Worm (Caenorhabditis elegans) whole organism, mixed stage, embryonic: ENCODE results near the gene ntl-2.

Experiments
- M03D4.4 ChIP-seq: sonication (generic microtip); optimal IDR thresholded peaks from 2 replicates; lab custom pipeline; 2017; ENCODE audit warnings: mild to moderate bottlenecking, missing genetic modification characterization, missing compliant biosample characterization
- bed-3 ChIP-seq: fragments of 200-800 bp; sonication (Bioruptor generic); optimal IDR thresholded peaks from 3 replicates; lab custom pipeline; 2018; ENCODE audit warnings: mild to moderate bottlenecking, missing genetic modification characterization, moderate library complexity, missing compliant biosample characterization
- blmp-1 ChIP-seq: fragments of 150-350 bp; optimal IDR thresholded peaks from 2 replicates; lab custom pipeline; 2014; ENCODE audit warnings: missing biosample characterization, missing genetic modification characterization
- ceh-39 ChIP-seq: fragments of 150-350 bp; optimal IDR thresholded peaks from 2 replicates; lab custom pipeline; 2014; ENCODE audit warnings: missing biosample characterization, missing genetic modification characterization
- ceh-43 ChIP-seq: fragments of 200-800 bp; sonication (Bioruptor generic); optimal IDR thresholded peaks from 2 replicates; lab custom pipeline; 2018; ENCODE audit warnings: mild to moderate bottlenecking, missing genetic modification characterization, moderate library complexity, missing compliant biosample characterization
- ceh-83 ChIP-seq: fragments of 200-800 bp; sonication (Bioruptor generic); optimal IDR thresholded peaks from 2 replicates; lab custom pipeline; 2018; ENCODE audit warnings: mild to moderate bottlenecking, missing genetic modification characterization, missing compliant biosample characterization
- ces-1 ChIP-seq: fragments of 150-350 bp; optimal IDR thresholded peaks from 2 replicates; lab custom pipeline; 2014; ENCODE audit warnings: missing biosample characterization, missing genetic modification reagents, missing genetic modification characterization
- cnd-1 ChIP-seq: fragments of 200-800 bp; sonication (Bioruptor generic); optimal IDR thresholded peaks from 2 replicates; lab custom pipeline; 2018; ENCODE audit warnings: mild to moderate bottlenecking, missing genetic modification characterization, missing compliant biosample characterization
- drap-1 ChIP-seq: fragments of 200-800 bp; sonication (Bioruptor generic); optimal IDR thresholded peaks from 3 replicates; lab custom pipeline; 2018; ENCODE audit warnings: mild to moderate bottlenecking, missing genetic modification characterization, missing compliant biosample characterization
- elt-1 ChIP-seq: sonication (generic microtip); optimal IDR thresholded peaks from 2 replicates; lab custom pipeline; 2017; ENCODE audit warnings: missing genetic modification characterization, mild to moderate bottlenecking, missing compliant biosample characterization, antibody characterized with exemption, moderate library complexity, borderline replicate concordance; ENCODE audit not compliant: insufficient read depth
- elt-3 ChIP-seq: fragments of 150-350 bp; optimal IDR thresholded peaks from 2 replicates; lab custom pipeline; 2014; ENCODE audit warnings: missing biosample characterization, missing genetic modification characterization
- flh-1 ChIP-seq: fragments of 200-800 bp; sonication (Bioruptor generic); optimal IDR thresholded peaks from 2 replicates; lab custom pipeline; 2018; ENCODE audit warnings: mild to moderate bottlenecking, missing genetic modification characterization, moderate library complexity, missing compliant biosample characterization
- ham-2 ChIP-seq: fragments of 200-800 bp; sonication (Bioruptor generic); optimal IDR thresholded peaks from 2 replicates; lab custom pipeline; 2018; ENCODE audit warnings: mild to moderate bottlenecking, missing genetic modification characterization, missing compliant biosample characterization
- hlh-1 ChIP-seq: fragments of 150-350 bp; optimal IDR thresholded peaks from 2 replicates; lab custom pipeline; 2014; ENCODE audit warnings: missing biosample characterization, missing genetic modification reagents, missing genetic modification characterization
- lsy-2 ChIP-seq: fragments of 150-350 bp; optimal IDR thresholded peaks from 2 replicates; lab custom pipeline; 2014; ENCODE audit warnings: missing biosample characterization, missing genetic modification characterization
- mab-5 ChIP-seq: fragments of 150-350 bp; optimal IDR thresholded peaks from 2 replicates; lab custom pipeline; 2014; ENCODE audit warnings: missing biosample characterization, missing genetic modification characterization
- mep-1 ChIP-seq: fragments of 150-350 bp; optimal IDR thresholded peaks from 2 replicates; lab custom pipeline; 2017; ENCODE audit warnings: missing biosample characterization, missing genetic modification reagents, missing genetic modification characterization, inconsistent platforms
- mls-2 ChIP-seq: sonication (generic microtip); optimal IDR thresholded peaks from 2 replicates; lab custom pipeline; 2016; ENCODE audit warnings: mild to moderate bottlenecking, missing genetic modification characterization, moderate library complexity, missing compliant biosample characterization
- nhr-12 ChIP-seq: fragments of 150-350 bp; optimal IDR thresholded peaks from 2 replicates; lab custom pipeline; 2014; ENCODE audit warnings: missing biosample characterization, missing genetic modification characterization
- nhr-2 ChIP-seq: fragments of 150-350 bp; optimal IDR thresholded peaks from 2 replicates; lab custom pipeline; 2014; ENCODE audit warnings: missing biosample characterization, missing genetic modification characterization
- nhr-237 ChIP-seq: fragments of 150-350 bp; optimal IDR thresholded peaks from 2 replicates; lab custom pipeline; 2014; ENCODE audit warnings: missing biosample characterization, missing genetic modification characterization
- nhr-28 ChIP-seq: fragments of 150-350 bp; optimal IDR thresholded peaks from 2 replicates; lab custom pipeline; 2014; ENCODE audit warnings: missing biosample characterization, missing genetic modification characterization
- nhr-76 ChIP-seq: sonication (generic microtip); optimal IDR thresholded peaks from 2 replicates; lab custom pipeline; 2017; ENCODE audit warnings: missing biosample characterization, missing genetic modification characterization
- sem-2 ChIP-seq: fragments of 200-800 bp; sonication (Bioruptor generic); optimal IDR thresholded peaks from 2 replicates; lab custom pipeline; 2018; ENCODE audit warnings: mild to moderate bottlenecking, missing genetic modification characterization, missing compliant biosample characterization
- snpc-4 ChIP-seq: fragments of 150-350 bp; optimal IDR thresholded peaks from 2 replicates; lab custom pipeline; 2014; ENCODE audit warnings: missing biosample characterization, missing genetic modification characterization
- sptf-1 ChIP-seq: sonication (generic microtip); optimal IDR thresholded peaks from 2 replicates; lab custom pipeline; 2017; ENCODE audit warnings: mild to moderate bottlenecking, missing genetic modification characterization, moderate library complexity, missing compliant biosample characterization
- tbx-8 ChIP-seq: fragments of 200-800 bp; sonication (Bioruptor generic); optimal IDR thresholded peaks from 2 replicates; lab custom pipeline; 2018; ENCODE audit warnings: mild to moderate bottlenecking, missing genetic modification characterization, moderate library complexity, missing compliant biosample characterization
- unc-39 ChIP-seq: fragments of 150-350 bp; optimal IDR thresholded peaks from 2 replicates; lab custom pipeline; 2014; ENCODE audit warnings: missing biosample characterization, missing genetic modification characterization
- unc-62 ChIP-seq: fragments of 150-350 bp; optimal IDR thresholded peaks from 2 replicates; lab custom pipeline; 2014; ENCODE audit warnings: missing biosample characterization, missing genetic modification reagents, missing genetic modification characterization
- zip-8 ChIP-seq: fragments of 150-350 bp; optimal IDR thresholded peaks from 2 replicates; lab custom pipeline; 2014; ENCODE audit warnings: missing biosample characterization, missing genetic modification characterization
- ztf-11 ChIP-seq: fragments of 150-350 bp; optimal IDR thresholded peaks from 2 replicates; lab custom pipeline; 2014; ENCODE audit warnings: missing biosample characterization, missing genetic modification characterization

The ntl-2 gene

ce11 chrII:4369715-4370114, 6.5 kb downstream of the ntl-2 start:
- TF ChIP-seq tbx-8 (GFP tag; lab: Kevin White, UChicago) (no peak), nhr-2 (tag; lab: Kevin White, UChicago) (no peak), hlh-1 (tag; lab: Kevin White, UChicago) (no peak), M03D4.4 (tag; lab: Kevin White, UChicago) (no peak), ceh-83 (no peak), ztf-11 (tag; lab: Kevin White, UChicago) (no peak), mab-5 (tag; lab: Kevin White, UChicago) (no peak), nhr-237 (tag; lab: Kevin White, UChicago) (no peak), elt-3 (no peak), cnd-1 (tag; lab: Kevin White, UChicago) (no peak), ces-1 (GFP tag; lab: Kevin White, UChicago) (no peak), nhr-28 (tag; lab: Kevin White, UChicago) (no peak), ceh-39 (tag; lab: Kevin White, UChicago) (no peak), nhr-76 (tag; lab: Kevin White, UChicago) (no peak), lsy-2 (tag; lab: Kevin White, UChicago) (no peak), bed-3 (no peak), sem-2 (GFP tag; lab: Kevin White, UChicago) (no peak), ceh-43 (GFP tag; lab: Kevin White, UChicago) (no peak)

- TF ChIP-seq nhr-12 (tag; lab: Kevin White, UChicago) = no peak
- no peak for TF ChIP-seq flh-1 (GFP tag; lab: Kevin White, UChicago)
- no peak for TF ChIP-seq ztf-11 (tag; lab: Kevin White, UChicago)
- no peak for TF ChIP-seq ham-2 (GFP tag; lab: Kevin White, UChicago)
- no peak for TF ChIP-seq nhr-28 (tag; lab: Kevin White, UChicago)
- TF ChIP-seq lsy-2 (tag; lab: Kevin White, UChicago) = no peak
- TF ChIP-seq hlh-1 (tag; lab: Kevin White, UChicago) = no peak
- TF ChIP-seq ceh-83 = no peak
- no peak for TF ChIP-seq mep-1 (tag; lab: Kevin White, UChicago)
- no peak for TF ChIP-seq unc-62
- TF ChIP-seq M03D4.4 (tag; lab: Kevin White, UChicago) = no peak
- no peak for TF ChIP-seq unc-39 (tag; lab: Kevin White, UChicago)
- no peak for TF ChIP-seq sem-2 (GFP tag; lab: Kevin White, UChicago)
- no peak for TF ChIP-seq nhr-76 (tag; lab: Kevin White, UChicago)
- TF ChIP-seq drap-1 (GFP tag; lab: Kevin White, UChicago) = no peak
- TF ChIP-seq sptf-1 (tag; lab: Kevin White, UChicago) = no peak
- no peak for TF ChIP-seq elt-3
- TF ChIP-seq cnd-1 (tag; lab: Kevin White, UChicago) = no peak
Measured at ce11 chrII:4367923-4368322, 8.3 kb downstream of the ntl-2 start, which contains the start of gene try-9. Gene try-9, plus strand, starts transcription at chrII:4368223.

- TF ChIP-seq blmp-1 (tag; lab: Kevin White, UChicago) = no peak
Measured at ce11 chrII:4362088-4362487, 14.2 kb downstream of the ntl-2 start.

DNA sequence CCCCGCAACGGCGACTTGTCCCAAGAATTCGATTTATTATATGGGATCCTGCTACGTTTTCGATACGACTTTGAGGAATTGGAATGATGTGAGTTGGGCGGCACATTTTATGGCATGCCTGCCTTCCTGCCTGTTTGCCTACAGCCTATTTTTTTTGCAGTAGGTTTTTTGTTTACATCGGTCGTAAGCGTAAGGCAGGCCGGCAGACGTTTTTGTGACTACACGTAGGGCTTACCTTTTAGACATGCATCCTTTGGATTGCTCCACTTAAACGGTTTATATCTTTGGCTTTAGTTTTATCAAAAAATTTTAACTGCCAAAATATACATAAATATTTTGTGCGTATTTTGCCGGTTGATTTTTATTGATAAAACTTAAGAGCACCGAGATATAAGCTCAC, 17.0 kb downstream of the ntl-2 start:
- no peak for TF ChIP-seq lsy-2 (tag; lab: Kevin White, UChicago)
- TF ChIP-seq zip-8 (tag; lab: Kevin White, UChicago) = no peak
- no peak for TF ChIP-seq sem-2 (GFP tag; lab: Kevin White, UChicago)
- no peak for TF ChIP-seq flh-1 (GFP tag; lab: Kevin White, UChicago)
- no peak for TF ChIP-seq nhr-12 (tag; lab: Kevin White, UChicago)

ce11 chrII:4358765-4359164, 17.5 kb downstream of the ntl-2 start, which contains the start of gene lat-2:
Gene lat-2, plus strand, starts transcription at chrII:4359065.
- no peak for TF ChIP-seq blmp-1 (tag; lab: Kevin White, UChicago)
- no peak for TF ChIP-seq snpc-4 (tag; lab: Kevin White, UChicago)
- no peak for TF ChIP-seq unc-62
- TF ChIP-seq ham-2 (GFP tag; lab: Kevin White, UChicago) = no peak
- TF ChIP-seq mls-2 = no peak
- TF ChIP-seq elt-1 = no peak
- TF ChIP-seq elt-3 = no peak
- TF ChIP-seq nhr-76 (tag; lab: Kevin White, UChicago) = no peak
- no peak for TF ChIP-seq tbx-8 (GFP tag; lab: Kevin White, UChicago)
